Fruit fly (Drosophila melanogaster) whole organism, pupa: ENCODE measurements around the gene Pep.

Experiments
- CG12605 ChIP-seq: fragments of 200-800 bp; sonication (Bioruptor generic); IDR thresholded peaks from 2 replicates; pipeline ENCODE4 v1.3.6; 2022; ENCODE audit warnings: missing biosample characterization, missing genetic modification characterization
- CG14655 ChIP-seq: fragments of 200-800 bp; sonication (Bioruptor generic); optimal IDR thresholded peaks from 3 replicates; lab custom pipeline; 2017; ENCODE audit warnings: mild to moderate bottlenecking, missing biosample characterization, missing genetic modification reagents, missing genetic modification characterization
- CG15710 ChIP-seq: fragments of 200-800 bp; sonication (Bioruptor generic); optimal IDR thresholded peaks from 2 replicates; lab custom pipeline; 2018; ENCODE audit warnings: missing biosample characterization, mild to moderate bottlenecking, missing genetic modification characterization, moderate library complexity
- CG17806 ChIP-seq: fragments of 200-800 bp; sonication (Bioruptor generic); optimal IDR thresholded peaks from 2 replicates; lab custom pipeline; 2018; ENCODE audit warnings: missing biosample characterization, mild to moderate bottlenecking, missing genetic modification characterization, moderate library complexity
- CG34367 ChIP-seq: fragments of 200-800 bp; sonication (Bioruptor generic); optimal IDR thresholded peaks from 2 replicates; lab custom pipeline; 2018; ENCODE audit warnings: missing biosample characterization, mild to moderate bottlenecking, missing genetic modification characterization
- CG4496 ChIP-seq: fragments of 200-800 bp; sonication (Bioruptor generic); IDR thresholded peaks from 3 replicates; pipeline ENCODE4 v1.3.6; 2022; ENCODE audit warnings: missing biosample characterization, missing genetic modification characterization
- CG8301 ChIP-seq: fragments of 200-800 bp; sonication (Bioruptor generic); optimal IDR thresholded peaks from 2 replicates; lab custom pipeline; 2018; ENCODE audit warnings: missing biosample characterization, mild to moderate bottlenecking, missing genetic modification characterization
- CG9948 ChIP-seq: fragments of 200-800 bp; sonication (Bioruptor generic); optimal IDR thresholded peaks from 2 replicates; lab custom pipeline; 2018; ENCODE audit warnings: missing biosample characterization, mild to moderate bottlenecking, missing genetic modification characterization, moderate library complexity
- EcR ChIP-seq: fragments of 200-800 bp; sonication (Bioruptor generic); optimal IDR thresholded peaks from 3 replicates; lab custom pipeline; 2019; ENCODE audit warnings: missing biosample characterization, missing genetic modification characterization, mild to moderate bottlenecking, moderate library complexity, missing genetic modification reagents
- Ets98B ChIP-seq: fragments of 200-800 bp; sonication (Bioruptor generic); IDR thresholded peaks from 2 replicates; pipeline ENCODE4 v1.3.6; 2022; ENCODE audit warnings: missing biosample characterization, missing genetic modification characterization
- Pif1A ChIP-seq: fragments of 200-800 bp; sonication (Bioruptor generic); optimal IDR thresholded peaks from 3 replicates; lab custom pipeline; 2016; ENCODE audit warnings: missing biosample characterization, missing genetic modification characterization
- Pif1B ChIP-seq: fragments of 200-800 bp; sonication (Bioruptor generic); optimal IDR thresholded peaks from 3 replicates; lab custom pipeline; 2016; ENCODE audit warnings: missing biosample characterization, missing genetic modification characterization
- gl ChIP-seq: fragments of 200-800 bp; sonication (Bioruptor generic); optimal IDR thresholded peaks from 2 replicates; lab custom pipeline; 2018; ENCODE audit warnings: missing biosample characterization, mild to moderate bottlenecking, missing genetic modification characterization
- rn ChIP-seq: fragments of 200-800 bp; sonication (Bioruptor generic); IDR thresholded peaks from 2 replicates; pipeline ENCODE4 v1.3.6; 2022; ENCODE audit warnings: missing biosample characterization, missing genetic modification characterization

DNA sequence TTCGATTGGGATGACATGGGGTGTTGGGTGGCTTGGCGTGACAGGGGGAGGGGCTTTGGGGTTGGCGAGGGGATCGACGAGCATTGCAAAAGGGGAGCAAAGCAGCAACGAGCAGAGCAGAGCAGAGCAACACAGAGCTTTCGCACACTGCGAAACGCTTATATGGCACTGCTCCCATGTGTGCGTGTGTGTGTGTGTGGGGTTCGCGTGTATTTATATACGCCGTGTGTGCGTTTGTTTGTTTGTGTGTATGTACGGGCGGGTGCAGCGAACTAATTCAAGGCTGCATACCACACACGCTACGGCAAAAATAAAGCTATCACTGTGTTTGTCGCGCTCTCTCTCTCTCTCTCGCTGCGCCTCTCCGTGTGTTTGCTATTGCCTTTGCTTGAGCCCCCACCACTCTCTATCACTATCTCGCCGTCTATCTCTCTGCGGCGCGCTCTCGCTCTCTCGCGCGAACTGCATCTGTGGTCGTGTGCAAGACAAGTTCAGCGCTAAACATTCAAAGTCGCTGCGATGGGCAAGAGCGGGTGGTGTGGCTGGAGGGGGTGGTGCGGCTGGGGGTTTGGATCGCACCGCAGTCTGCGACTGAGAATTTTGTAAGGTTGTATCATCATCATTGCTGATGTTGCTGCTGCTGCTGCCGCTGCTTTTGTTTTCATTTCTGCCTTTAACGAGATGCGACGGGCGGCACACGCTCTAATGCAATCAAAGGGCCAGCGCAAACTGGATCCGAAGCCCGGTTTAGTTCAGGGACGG, 54.2 kb downstream of the Pep start:
- TF ChIP-seq EcR (GFP tag; lab: Kevin White, UChicago) (peak; percentile 100), CG34367 (tag; lab: Kevin White, UChicago) (no peak), Pif1B (GFP tag; lab: Kevin White, UChicago) (no peak), gl (no peak), CG4496 (GFP tag; lab: Robert Waterston, UW) (peak; percentile 68; the same call in 2 of the 3 replicates), CG14655 (GFP tag; lab: Kevin White, UChicago) (no peak), CG12605 (peak; percentile 15; the same call in 1 of the 2 replicates), CG9948 (no peak), CG17806 (tag; lab: Kevin White, UChicago) (no peak), CG8301 (tag; lab: Kevin White, UChicago) (no peak), CG15710 (no peak), rn (GFP tag; lab: Robert Waterston, UW) (no peak), Pif1A (no peak), Ets98B (GFP tag; lab: Robert Waterston, UW) (peak; percentile 70; the same call in 1 of the 2 replicates)
